Fruit fly (Drosophila melanogaster) whole organism: Measurements from ENCODE around the gene Lk.

Experiments
- Dll ChIP-seq: fragments of >200 bp; optimal IDR thresholded peaks from 2 replicates; lab custom pipeline; 2017
- psq ChIP-seq: fragments of >200 bp; optimal IDR thresholded peaks from 2 replicates; lab custom pipeline; 2017
- usp ChIP-seq: fragments of >200 bp; optimal IDR thresholded peaks from 2 replicates; lab custom pipeline; 2017; ENCODE audit warnings: missing biosample characterization, missing genetic modification characterization, mixed read lengths

DNA sequence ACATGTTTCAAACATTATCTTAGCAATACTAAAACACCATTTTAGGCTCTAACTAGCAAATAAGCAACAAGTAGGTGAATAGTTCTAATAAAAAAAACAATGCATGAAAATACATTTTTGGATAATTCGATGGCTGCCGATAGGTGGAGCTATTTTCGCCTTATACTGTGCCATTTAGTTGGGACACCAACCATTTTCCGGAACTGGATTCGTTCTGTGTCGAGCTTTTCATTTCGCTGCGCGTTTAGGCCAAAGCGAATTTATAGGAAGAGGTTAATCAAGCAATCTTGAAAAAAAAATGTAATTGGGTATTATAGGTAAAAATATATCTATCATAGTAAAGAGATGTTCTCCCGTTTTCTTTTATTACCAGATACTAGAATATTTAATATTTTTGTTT lies 2.1 kb upstream of the Lk start:
- TF ChIP-seq usp (no peak), psq (no peak), Dll (no peak)
